Worm (Caenorhabditis elegans): Measurements from ENCODE around the gene pdtf-1.

- no peak for TF ChIP-seq chd-7 (tag; optimal IDR thresholded peaks at IDR 0.05)
- TF ChIP-seq snpc-1.1 (tag; optimal IDR thresholded peaks at IDR 0.05; ENCODE audit: insufficient read depth): no peak
- no peak for TF ChIP-seq pha-4 (tag; optimal IDR thresholded peaks at IDR 0.05)
- TF ChIP-seq xnd-1 (tag; optimal IDR thresholded peaks at IDR 0.05): no peak
- TF ChIP-seq lin-35 (GFP tag; optimal IDR thresholded peaks at IDR 0.05): no peak
These were observed 28.3 kb downstream of the pdtf-1 start for ce11 chrIV:8461177-8461576.

Data from whole organism, young adult.